Worm (Caenorhabditis elegans) whole organism, L4 larva: ENCODE data around the gene srh-177.
A peak's percentile ranks its signal among the peaks of the same experiment; 100 is the strongest.

Source experiments
- aha-1 ChIP-seq: fragments of 150-350 bp; peaks from one replicate; lab custom pipeline; 2014; ENCODE audit warnings: missing biosample characterization, missing genetic modification characterization
- fkh-10 ChIP-seq: fragments of 150-350 bp; optimal IDR thresholded peaks from 2 replicates; lab custom pipeline; 2014; ENCODE audit warnings: missing biosample characterization, missing genetic modification reagents, missing genetic modification characterization
- lin-1 ChIP-seq: fragments of 200-800 bp; sonication (Bioruptor generic); IDR thresholded peaks from 2 replicates; pipeline ENCODE4 v1.3.6; 2022; ENCODE audit warnings: missing genetic modification reagents, missing genetic modification characterization, missing compliant biosample characterization
- set-16 ChIP-seq: fragments of 200-800 bp; sonication (Bioruptor generic); IDR thresholded peaks from 2 replicates; pipeline ENCODE4 v1.3.6; 2022; ENCODE audit warnings: missing genetic modification reagents, missing genetic modification characterization, missing compliant biosample characterization
- spr-3 ChIP-seq: fragments of 200-800 bp; sonication (Bioruptor generic); optimal IDR thresholded peaks from 2 replicates; lab custom pipeline; 2018; ENCODE audit warnings: mild to moderate bottlenecking, missing genetic modification characterization, missing compliant biosample characterization
- tra-1 ChIP-seq: fragments of 200-800 bp; sonication (Bioruptor generic); IDR thresholded peaks from 2 replicates; pipeline ENCODE4 v1.3.6; 2022; ENCODE audit warnings: missing genetic modification reagents, missing genetic modification characterization, missing compliant biosample characterization
- unc-62 ChIP-seq, 3 experiments: fragments of 150-350 bp in 1 of 3; sonication (generic microtip); optimal IDR thresholded peaks in 2 of 3; peaks in 1 of 3; 1 replicate in 1 of 3; 2 replicates in 2 of 3; lab custom pipeline; 2014 to 2017; ENCODE audit warnings: missing biosample characterization in 3 of 3, missing genetic modification characterization in 3 of 3, missing genetic modification reagents in 3 of 3, missing genotype in 1 of 3

srh-177 gene

DNA sequence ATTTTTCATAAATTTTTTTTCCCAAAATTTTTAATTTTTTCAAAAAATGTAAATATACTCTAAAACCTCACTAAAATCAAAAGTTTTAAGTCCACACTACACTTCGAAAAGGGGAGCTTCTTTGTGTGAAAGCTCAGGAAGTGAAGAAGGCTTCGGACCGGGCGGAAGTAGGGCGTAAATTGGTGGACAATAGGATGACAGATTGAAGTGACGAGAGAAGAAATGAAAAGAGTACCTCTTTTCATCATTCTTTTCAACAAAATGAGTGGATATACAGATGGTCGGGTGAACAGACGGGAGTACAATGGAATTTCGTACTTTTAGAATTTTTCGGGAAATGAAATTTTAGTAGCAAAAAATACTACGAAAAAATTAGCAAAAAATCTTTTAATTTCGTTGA lies 30.2 kb downstream of the srh-177 start:
- TF ChIP-seq fkh-10 (GFP tag; lab: Kevin White, UChicago) (peak; percentile 75), spr-3 (GFP tag; lab: Kevin White, UChicago) (no peak)

DNA sequence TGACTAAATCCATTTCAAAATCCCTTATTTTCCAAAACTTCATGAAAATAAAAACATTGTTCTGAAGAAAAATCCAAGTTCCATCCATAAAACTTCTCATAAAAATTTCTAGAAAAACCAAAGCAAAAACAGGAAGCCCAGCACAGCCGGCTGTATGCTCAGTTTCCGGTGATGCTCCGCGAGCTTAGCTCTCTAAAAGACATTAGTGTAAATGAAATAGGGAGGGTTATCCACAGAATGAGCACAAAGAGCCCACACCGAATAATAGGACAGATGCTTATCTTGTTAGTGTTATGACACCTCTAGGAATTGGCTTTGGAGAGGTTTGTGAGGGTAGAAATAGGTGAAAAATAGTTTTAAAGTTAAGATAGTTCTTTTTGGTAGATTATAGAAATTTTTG lies 31.0 kb downstream of the srh-177 start:
- TF ChIP-seq aha-1 (tag; lab: Kevin White, UChicago) (peak; percentile 77), lin-1 (GFP tag; lab: Robert Waterston, UW) (no peak)

DNA sequence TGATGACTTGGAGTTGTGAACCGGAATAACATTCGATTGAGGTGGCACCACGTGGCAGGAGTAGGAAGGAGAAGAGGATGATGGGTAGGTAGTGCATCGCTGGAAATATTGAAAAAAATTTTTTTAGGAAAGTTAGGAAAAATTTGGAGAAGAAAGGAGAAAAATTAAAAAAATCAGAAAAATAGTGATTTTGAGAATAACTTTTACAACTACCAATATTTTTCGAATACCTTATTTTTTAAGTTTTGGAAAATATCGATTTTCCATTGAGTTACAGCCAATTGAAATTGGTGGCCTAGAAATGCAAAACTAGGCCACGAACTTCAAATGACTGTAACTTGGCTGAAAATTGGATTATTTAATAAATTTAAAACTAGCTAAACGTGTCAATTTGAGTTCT lies 33.8 kb downstream of the srh-177 start, which contains the start of gene Y38H6A.5:
Gene Y38H6A.5, minus strand, starts transcription at position 101 of the 400 bp plus-strand sequence.
- TF ChIP-seq unc-62 (GFP tag; optimal IDR thresholded peaks at IDR 0.05 in 1 of 2; lab: Kevin White, UChicago) (peak in 1 of 2 experiments; percentile 65), unc-62 (tag; optimal IDR thresholded peaks at IDR 0.05; lab: Kevin White, UChicago) (no peak), set-16 (GFP tag; lab: Robert Waterston, UW) (no peak)

DNA sequence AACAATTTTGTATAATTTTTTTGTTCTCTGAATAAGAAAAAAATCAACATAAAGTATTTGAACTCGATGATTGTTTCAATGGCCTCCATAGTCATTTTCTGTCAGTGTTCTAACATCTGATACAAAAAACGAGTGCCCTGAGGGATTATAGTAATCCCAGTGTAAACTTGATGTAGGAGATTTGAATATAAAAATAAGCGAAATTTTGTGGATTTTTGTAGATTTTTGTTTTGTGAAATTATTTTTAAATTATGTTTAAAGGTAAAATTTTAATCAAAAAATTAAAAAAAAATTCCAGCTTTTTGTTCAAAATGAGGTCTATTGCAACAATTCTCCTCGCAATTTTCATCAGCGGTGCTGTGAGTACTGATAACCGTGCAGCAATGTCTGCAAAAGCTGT lies 43.6 kb downstream of the srh-177 start, which contains the start of gene Y38H6A.1:
Gene Y38H6A.1, plus strand, starts transcription at position 301 of the 400 bp plus-strand sequence.
- TF ChIP-seq lin-1 (GFP tag; lab: Robert Waterston, UW) = no peak
- no peak for TF ChIP-seq tra-1
